Fruit fly (Drosophila melanogaster) whole organism, adult: ENCODE data around the gene S-Lap4.

ENCODE experiments used
- CG12768 ChIP-seq: fragments of 200-800 bp; sonication (Bioruptor generic); optimal IDR thresholded peaks from 2 replicates; lab custom pipeline; 2017; ENCODE audit warnings: missing biosample characterization, missing genetic modification characterization, mild to moderate bottlenecking, moderate library complexity, missing genetic modification reagents
- CG14711 ChIP-seq: fragments of 200-800 bp; sonication (Bioruptor generic); optimal IDR thresholded peaks from 2 replicates; lab custom pipeline; 2018; ENCODE audit warnings: missing biosample characterization, mild to moderate bottlenecking, missing genetic modification characterization, moderate library complexity
- CG1620 ChIP-seq: fragments of 200-800 bp; sonication (Bioruptor generic); optimal IDR thresholded peaks from 2 replicates; lab custom pipeline; 2016; ENCODE audit warnings: missing biosample characterization, missing genetic modification characterization
- CG33017 ChIP-seq: fragments of 200-800 bp; sonication (Bioruptor generic); optimal IDR thresholded peaks from 2 replicates; lab custom pipeline; 2018; ENCODE audit warnings: missing biosample characterization, mild to moderate bottlenecking, missing genetic modification characterization, moderate library complexity
- CG5204 ChIP-seq: fragments of 200-800 bp; sonication (Bioruptor generic); optimal IDR thresholded peaks from 2 replicates; lab custom pipeline; 2016; ENCODE audit warnings: missing biosample characterization, missing genetic modification characterization
- CG7101 ChIP-seq: fragments of 200-800 bp; sonication (Bioruptor generic); optimal IDR thresholded peaks from 2 replicates; lab custom pipeline; 2018; ENCODE audit warnings: missing biosample characterization, mild to moderate bottlenecking, missing genetic modification characterization, moderate library complexity
- Clk ChIP-seq: fragments of 200-800 bp; sonication (Bioruptor generic); optimal IDR thresholded peaks from 2 replicates; lab custom pipeline; 2017; ENCODE audit warnings: missing biosample characterization, missing genetic modification characterization
- Mnt ChIP-seq: fragments of 200-800 bp; sonication (Bioruptor generic); optimal IDR thresholded peaks from 2 replicates; lab custom pipeline; 2016; ENCODE audit warnings: missing biosample characterization, mild to moderate bottlenecking, missing genetic modification characterization
- cnc ChIP-seq, 2 experiments: fragments of >200 bp; optimal IDR thresholded peaks; 2 replicates each; lab custom pipeline; 2017
- kay ChIP-seq: fragments of 200-800 bp; sonication (Bioruptor generic); peaks from one replicate; lab custom pipeline; 2016; ENCODE audit warnings: missing biosample characterization, missing genetic modification characterization, borderline replicate concordance
- ovo ChIP-seq: fragments of 200-800 bp; sonication (Bioruptor generic); optimal IDR thresholded peaks from 2 replicates; lab custom pipeline; 2016; ENCODE audit warnings: missing biosample characterization, missing genetic modification characterization
- pad ChIP-seq: fragments of 200-800 bp; sonication (Bioruptor generic); optimal IDR thresholded peaks from 3 replicates; lab custom pipeline; 2017; ENCODE audit warnings: missing biosample characterization, missing genetic modification characterization, mild to moderate bottlenecking, moderate library complexity, missing genetic modification reagents
- tj ChIP-seq: fragments of 200-800 bp; sonication (Bioruptor generic); optimal IDR thresholded peaks from 3 replicates; lab custom pipeline; 2017; ENCODE audit warnings: missing biosample characterization, mild to moderate bottlenecking, missing genetic modification characterization, moderate library complexity
- toe ChIP-seq: fragments of 200-800 bp; sonication (Bioruptor generic); optimal IDR thresholded peaks from 2 replicates; lab custom pipeline; 2016; ENCODE audit warnings: missing biosample characterization, missing genetic modification characterization

DNA sequence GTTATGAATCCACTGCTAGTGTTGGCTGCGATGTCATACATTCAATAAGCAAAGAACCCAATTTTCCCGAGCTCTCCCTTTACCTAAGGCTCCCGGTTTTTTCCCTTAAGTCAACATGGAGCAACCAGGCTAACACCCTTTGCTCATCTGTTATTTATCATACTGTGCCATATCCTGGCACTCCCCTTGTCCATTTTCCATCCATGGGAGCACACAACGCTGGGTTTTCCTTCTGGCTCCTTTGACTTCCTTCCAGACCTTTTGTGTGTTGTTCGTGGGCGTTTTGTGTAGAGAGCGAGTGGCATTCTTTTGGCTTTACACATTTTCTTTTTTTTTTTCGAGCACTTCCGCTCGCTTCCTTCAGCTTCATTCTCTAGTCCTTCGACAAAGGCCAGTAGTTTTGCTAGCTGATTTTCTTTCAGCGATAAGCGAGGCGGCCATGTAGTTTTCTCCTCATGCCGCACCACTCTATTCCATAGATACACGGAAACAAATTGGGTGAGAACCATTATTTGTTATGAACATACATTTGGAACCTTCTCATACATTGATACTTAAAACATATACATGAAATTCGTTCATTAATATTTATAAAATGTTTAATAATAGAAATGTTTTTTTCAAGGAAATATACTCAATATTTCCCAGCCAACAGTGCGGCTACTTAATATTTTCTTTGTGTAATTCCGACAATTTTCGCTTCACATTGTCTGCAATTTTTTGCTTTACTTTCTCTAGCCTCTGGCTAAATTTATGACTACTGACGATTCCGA lies 5.4 kb downstream of the S-Lap4 start:
- TF ChIP-seq tj (GFP tag; lab: Kevin White, UChicago) = no peak
- TF ChIP-seq pad (GFP tag; lab: Kevin White, UChicago) = no peak
- TF ChIP-seq cnc (optimal IDR thresholded peaks at IDR 0.05; lab: Kevin White, UChicago) = no peak
- no peak for TF ChIP-seq kay
- TF ChIP-seq ovo (GFP tag; lab: Kevin White, UChicago) = no peak
- TF ChIP-seq Mnt (GFP tag; lab: Kevin White, UChicago) = no peak
- no peak for TF ChIP-seq CG5204 (GFP tag; lab: Kevin White, UChicago)
- no peak for TF ChIP-seq CG12768 (GFP tag; lab: Kevin White, UChicago)
- no peak for TF ChIP-seq Clk (GFP tag; lab: Kevin White, UChicago)
- no peak for TF ChIP-seq toe (GFP tag; lab: Kevin White, UChicago)
- TF ChIP-seq CG14711 (tag; lab: Kevin White, UChicago) = no peak
- TF ChIP-seq CG7101 (tag; lab: Kevin White, UChicago) = no peak
- no peak for TF ChIP-seq CG1620 (GFP tag; lab: Kevin White, UChicago)
- no peak for TF ChIP-seq CG33017
